Fruit fly (Drosophila melanogaster) whole organism, embryonic: ENCODE measurements around the gene pyd.

Source experiments
- ATbp ChIP-seq: fragments of 200-800 bp; sonication (Bioruptor generic); optimal IDR thresholded peaks from 2 replicates; lab custom pipeline; 2017; ENCODE audit warnings: missing biosample characterization, mild to moderate bottlenecking, missing genetic modification characterization, missing genetic modification reagents
- BEAF-32 ChIP-seq: fragments of 200-800 bp; sonication (Bioruptor generic); optimal IDR thresholded peaks from 3 replicates; lab custom pipeline; 2017; ENCODE audit warnings: missing biosample characterization, missing genetic modification characterization, mild to moderate bottlenecking, moderate library complexity, missing genetic modification reagents
- CG1024 ChIP-seq: fragments of 200-800 bp; sonication (Bioruptor generic); IDR thresholded peaks from 2 replicates; pipeline ENCODE4 v1.3.6; 2022; ENCODE audit warnings: missing biosample characterization, missing genetic modification characterization
- CG11085 ChIP-seq: fragments of 200-800 bp; sonication (Bioruptor generic); IDR thresholded peaks from 2 replicates; pipeline ENCODE4 v1.3.6; 2022; ENCODE audit warnings: missing biosample characterization, missing genetic modification characterization
- CG14050 ChIP-seq: fragments of 200-800 bp; sonication (Bioruptor generic); IDR thresholded peaks from 3 replicates; pipeline ENCODE4 v1.3.6; 2022; ENCODE audit warnings: missing biosample characterization, missing genetic modification characterization
- CG16863 ChIP-seq: fragments of 200-800 bp; sonication (Bioruptor generic); optimal IDR thresholded peaks from 3 replicates; lab custom pipeline; 2016; ENCODE audit warnings: missing biosample characterization, missing genetic modification characterization
- CG17328 ChIP-seq: fragments of 200-800 bp; sonication (Bioruptor generic); IDR thresholded peaks from 2 replicates; pipeline ENCODE4 v1.3.6; 2022; ENCODE audit warnings: missing biosample characterization, missing genetic modification characterization
- CG18619 ChIP-seq: fragments of 200-800 bp; sonication (Bioruptor generic); optimal IDR thresholded peaks from 3 replicates; lab custom pipeline; 2017; ENCODE audit warnings: missing biosample characterization, mild to moderate bottlenecking, missing genetic modification characterization
- CG2116 ChIP-seq: fragments of 200-800 bp; sonication (Bioruptor generic); optimal IDR thresholded peaks from 3 replicates; lab custom pipeline; 2018; ENCODE audit warnings: missing biosample characterization, mild to moderate bottlenecking, missing genetic modification characterization
- CG3995 ChIP-seq: fragments of 200-800 bp; sonication (Bioruptor generic); optimal IDR thresholded peaks from 3 replicates; lab custom pipeline; 2016; ENCODE audit warnings: missing biosample characterization, missing genetic modification characterization
- CG4404 ChIP-seq: fragments of 200-800 bp; sonication (Bioruptor generic); IDR thresholded peaks from 2 replicates; pipeline ENCODE4 v1.3.6; 2022; ENCODE audit warnings: missing biosample characterization, missing genetic modification characterization
- CG4820 ChIP-seq: fragments of 200-800 bp; sonication (Bioruptor generic); optimal IDR thresholded peaks from 3 replicates; lab custom pipeline; 2016; ENCODE audit warnings: missing biosample characterization, missing genetic modification characterization
- CG6654 ChIP-seq: fragments of 200-800 bp; sonication (Bioruptor generic); optimal IDR thresholded peaks from 2 replicates; lab custom pipeline; 2017; ENCODE audit warnings: missing biosample characterization, mild to moderate bottlenecking, missing genetic modification characterization
- CG6683 ChIP-seq: fragments of 200-800 bp; sonication (Bioruptor generic); optimal IDR thresholded peaks from 2 replicates; lab custom pipeline; 2017; ENCODE audit warnings: missing biosample characterization, mild to moderate bottlenecking, missing genetic modification characterization, missing genetic modification reagents
- CG6689 ChIP-seq: fragments of 200-800 bp; sonication (Bioruptor generic); IDR thresholded peaks from 2 replicates; pipeline ENCODE4 v1.3.6; 2022; ENCODE audit warnings: missing biosample characterization, missing genetic modification characterization
- CG6813 ChIP-seq: fragments of 200-800 bp; sonication (Bioruptor generic); optimal IDR thresholded peaks from 2 replicates; lab custom pipeline; 2017; ENCODE audit warnings: missing biosample characterization, missing genetic modification characterization, mild to moderate bottlenecking, moderate library complexity, missing genetic modification reagents
- CG7786 ChIP-seq: fragments of 200-800 bp; sonication (Bioruptor generic); optimal IDR thresholded peaks from 2 replicates; lab custom pipeline; 2016; ENCODE audit warnings: missing biosample characterization, missing genetic modification characterization
- CG7839 ChIP-seq: fragments of 200-800 bp; sonication (Bioruptor generic); optimal IDR thresholded peaks from 3 replicates; lab custom pipeline; 2018; ENCODE audit warnings: missing biosample characterization, mild to moderate bottlenecking, missing genetic modification characterization, moderate library complexity
- CG8089 ChIP-seq: fragments of 200-800 bp; sonication (Bioruptor generic); optimal IDR thresholded peaks from 3 replicates; lab custom pipeline; 2016; ENCODE audit warnings: missing biosample characterization, missing genetic modification characterization
- CG8359 ChIP-seq: fragments of 200-800 bp; sonication (Bioruptor generic); optimal IDR thresholded peaks from 2 replicates; lab custom pipeline; 2017; ENCODE audit warnings: missing biosample characterization, mild to moderate bottlenecking, missing genetic modification characterization, borderline replicate concordance
- Drgx ChIP-seq: fragments of 200-800 bp; sonication (Bioruptor generic); IDR thresholded peaks from 2 replicates; pipeline ENCODE4 v1.3.6; 2022; ENCODE audit warnings: missing biosample characterization, missing genetic modification characterization
- Gsc ChIP-seq: fragments of 200-800 bp; sonication (Bioruptor generic); IDR thresholded peaks from 2 replicates; pipeline ENCODE4 v1.3.6; 2022; ENCODE audit warnings: missing biosample characterization, missing genetic modification characterization
- HLH54F ChIP-seq: fragments of 200-800 bp; sonication (Bioruptor generic); optimal IDR thresholded peaks from 3 replicates; lab custom pipeline; 2016; ENCODE audit warnings: missing biosample characterization, missing genetic modification characterization
- Jarid2 ChIP-seq: fragments of 200-800 bp; sonication (Bioruptor generic); optimal IDR thresholded peaks from 3 replicates; lab custom pipeline; 2017; ENCODE audit warnings: mild to moderate bottlenecking, missing biosample characterization, missing genetic modification reagents, missing genetic modification characterization
- Lpt ChIP-seq: fragments of >200 bp; optimal IDR thresholded peaks from 2 replicates; lab custom pipeline; 2018; ENCODE audit warnings: missing biosample characterization, missing genetic modification characterization
- Mes4 ChIP-seq: fragments of 200-800 bp; sonication (Bioruptor generic); optimal IDR thresholded peaks from 2 replicates; lab custom pipeline; 2016; ENCODE audit warnings: missing biosample characterization, missing genetic modification characterization
- NfI ChIP-seq: fragments of 200-800 bp; sonication (Bioruptor generic); optimal IDR thresholded peaks from 3 replicates; lab custom pipeline; 2018; ENCODE audit warnings: missing biosample characterization, mild to moderate bottlenecking, missing genetic modification characterization, moderate library complexity
- Rx ChIP-seq: fragments of 200-800 bp; sonication (Bioruptor generic); IDR thresholded peaks from 2 replicates; pipeline ENCODE4 v1.3.6; 2022; ENCODE audit warnings: missing biosample characterization, missing genetic modification characterization
- Taf1 ChIP-seq: fragments of 200-800 bp; sonication (Bioruptor generic); IDR thresholded peaks from 2 replicates; pipeline ENCODE4 v1.3.6; 2022; ENCODE audit warnings: missing biosample characterization, missing genetic modification characterization
- abd-A ChIP-seq: fragments of 200-800 bp; sonication (Bioruptor generic); optimal IDR thresholded peaks from 3 replicates; lab custom pipeline; 2019; ENCODE audit warnings: missing biosample characterization, mild to moderate bottlenecking, missing genetic modification characterization, moderate library complexity
- ci ChIP-seq: fragments of 200-800 bp; sonication (Bioruptor generic); IDR thresholded peaks from 3 replicates; pipeline ENCODE4 v1.3.6; 2022; ENCODE audit warnings: missing biosample characterization, missing genetic modification characterization
- dmrt99B ChIP-seq: fragments of 200-800 bp; sonication (Bioruptor generic); optimal IDR thresholded peaks from 2 replicates; lab custom pipeline; 2018; ENCODE audit warnings: missing biosample characterization, mild to moderate bottlenecking, missing genetic modification characterization, moderate library complexity
- dpn ChIP-seq, 2 experiments: fragments of 200-800 bp; sonication (Bioruptor generic); optimal IDR thresholded peaks; 3 replicates each; lab custom pipeline; 2016; ENCODE audit warnings: missing biosample characterization in 2 of 2, missing genetic modification characterization in 2 of 2
- ftz-f1 ChIP-seq: fragments of 200-800 bp; sonication (Bioruptor generic); optimal IDR thresholded peaks from 2 replicates; lab custom pipeline; 2016; ENCODE audit warnings: missing biosample characterization, missing genetic modification characterization
- gsb-n ChIP-seq: fragments of 200-800 bp; sonication (Bioruptor generic); optimal IDR thresholded peaks from 3 replicates; lab custom pipeline; 2018; ENCODE audit warnings: missing biosample characterization, mild to moderate bottlenecking, missing genetic modification characterization
- ind ChIP-seq: fragments of 200-800 bp; sonication (Bioruptor generic); optimal IDR thresholded peaks from 3 replicates; lab custom pipeline; 2016; ENCODE audit warnings: missing biosample characterization, missing genetic modification characterization
- otp ChIP-seq: fragments of 200-800 bp; sonication (Bioruptor generic); IDR thresholded peaks from 3 replicates; pipeline ENCODE4, ENCODE4 v1.3.6; 2022; ENCODE audit warnings: missing biosample characterization, missing genetic modification characterization
- sd ChIP-seq: fragments of 200-800 bp; sonication (Bioruptor generic); optimal IDR thresholded peaks from 3 replicates; lab custom pipeline; 2018; ENCODE audit warnings: missing biosample characterization, mild to moderate bottlenecking, missing genetic modification characterization, moderate library complexity
- seq ChIP-seq: fragments of 200-800 bp; sonication (Bioruptor generic); IDR thresholded peaks from 2 replicates; pipeline ENCODE4 v1.3.6; 2022; ENCODE audit warnings: missing biosample characterization, missing genetic modification characterization
- sim ChIP-seq: fragments of 200-800 bp; sonication (Bioruptor generic); IDR thresholded peaks from 2 replicates; pipeline ENCODE4 v1.3.6; 2022; ENCODE audit warnings: missing biosample characterization, missing genetic modification characterization
- sr ChIP-seq: fragments of 200-800 bp; sonication (Bioruptor generic); IDR thresholded peaks from 3 replicates; pipeline ENCODE4 v1.3.6; 2022; ENCODE audit warnings: missing biosample characterization, missing genetic modification characterization
- ttk ChIP-seq: fragments of 200-800 bp; sonication (Bioruptor generic); IDR thresholded peaks from 2 replicates; pipeline ENCODE4 v2.1.2; 2022; ENCODE audit warnings: missing biosample characterization, missing genetic modification characterization
- unc-4 ChIP-seq: fragments of 200-800 bp; sonication (Bioruptor generic); IDR thresholded peaks from 2 replicates; pipeline ENCODE4 v1.3.6; 2022; ENCODE audit warnings: missing biosample characterization, missing genetic modification characterization; ENCODE audit not compliant: partially characterized antibody
- vfl ChIP-seq: fragments of 200-800 bp; sonication (Bioruptor generic); optimal IDR thresholded peaks from 2 replicates; lab custom pipeline; 2016; ENCODE audit warnings: missing biosample characterization, missing genetic modification characterization
- vnd ChIP-seq: fragments of 200-800 bp; sonication (Bioruptor generic); IDR thresholded peaks from 3 replicates; pipeline ENCODE4 v1.3.6; 2022; ENCODE audit warnings: missing biosample characterization, missing genetic modification characterization; ENCODE audit not compliant: partially characterized antibody
- vvl ChIP-seq: fragments of 200-800 bp; sonication (Bioruptor generic); IDR thresholded peaks from 2 replicates; pipeline ENCODE4 v1.3.6; 2022; ENCODE audit warnings: missing biosample characterization, missing genetic modification characterization
- zen2 ChIP-seq: fragments of 200-800 bp; sonication (Bioruptor generic); IDR thresholded peaks from 3 replicates; pipeline ENCODE4 v1.3.6; 2022; ENCODE audit warnings: missing biosample characterization, missing genetic modification characterization; ENCODE audit not compliant: partially characterized antibody

pyd gene

dm6 chr3R:8938494-8939404 is 7.1 kb upstream of the pyd start, which contains the start of gene ScsbetaA (continued):
- TF ChIP-seq CG16863 (GFP tag; lab: Kevin White, UChicago) (no peak), seq (no peak), CG1024 (GFP tag; lab: Robert Waterston, UW) (no peak), CG6683 (GFP tag; lab: Kevin White, UChicago) (no peak), CG4404 (GFP tag; lab: Robert Waterston, UW) (no peak), CG7839 (peak; percentile 10), CG11085 (no peak), sd (peak; percentile 79), vvl (GFP tag; lab: Robert Waterston, UW) (no peak), CG17328 (no peak), Lpt (GFP tag; lab: Kevin White, UChicago) (no peak), gsb-n (tag; lab: Kevin White, UChicago) (no peak), BEAF-32 (GFP tag; lab: Kevin White, UChicago) (peak; percentile 89), CG6813 (GFP tag; lab: Kevin White, UChicago) (no peak), Drgx (no peak), otp (GFP tag; lab: Robert Waterston, UW) (no peak), CG2116 (peak; percentile 84), CG8359 (GFP tag; lab: Kevin White, UChicago) (no peak), CG4820 (GFP tag; lab: Kevin White, UChicago) (no peak), CG7786 (GFP tag; lab: Kevin White, UChicago) (no peak), sr (no peak), ftz-f1 (GFP tag; lab: Kevin White, UChicago) (peak; percentile 97), sim (GFP tag; lab: Robert Waterston, UW) (no peak), CG6689 (GFP tag; lab: Robert Waterston, UW) (no peak), dmrt99B (tag; lab: Kevin White, UChicago) (no peak), abd-A (tag; lab: Kevin White, UChicago) (peak; percentile 60), CG3995 (GFP tag; lab: Kevin White, UChicago) (peak; percentile 22), CG14050 (GFP tag; lab: Robert Waterston, UW) (no peak), CG6654 (GFP tag; lab: Kevin White, UChicago) (no peak), Gsc (GFP tag; lab: Robert Waterston, UW) (no peak), dpn (GFP tag; optimal IDR thresholded peaks at IDR 0.05; lab: Kevin White, UChicago) (peak in 1 of 2 experiments; percentile 8), Mes4 (GFP tag; lab: Kevin White, UChicago) (no peak), ci (GFP tag; lab: Robert Waterston, UW) (no peak), zen2 (GFP tag; lab: Robert Waterston, UW) (peak; percentile 25; the same call in 1 of the 3 replicates), unc-4 (GFP tag; lab: Robert Waterston, UW) (peak; percentile 85), ind (GFP tag; lab: Kevin White, UChicago) (no peak), ATbp (GFP tag; lab: Kevin White, UChicago) (no peak), Taf1 (GFP tag; lab: Robert Waterston, UW) (no peak), ttk (GFP tag; lab: Robert Waterston, UW) (no peak), vnd (peak; percentile 54; the same call in 2 of the 3 replicates), CG18619 (GFP tag; lab: Kevin White, UChicago) (no peak), vfl (GFP tag; lab: Kevin White, UChicago) (peak; percentile 2), HLH54F (GFP tag; lab: Kevin White, UChicago) (no peak), Rx (GFP tag; lab: Robert Waterston, UW) (no peak), CG8089 (GFP tag; lab: Kevin White, UChicago) (no peak), Jarid2 (GFP tag; lab: Kevin White, UChicago) (no peak), NfI (peak; percentile 14)
- TF ChIP-seq, all 482 proteins: peak for 130
